Fruit fly (Drosophila melanogaster) Kc167 (cell line): Measurements from ENCODE around the gene CG6707.

Source experiments
- Sin3A ChIP-seq: fragments of >200 bp; optimal IDR thresholded peaks from 2 replicates; lab custom pipeline; 2018; ENCODE audit warnings: missing external identifiers
- h ChIP-seq: fragments of >200 bp; optimal IDR thresholded peaks from 3 replicates; lab custom pipeline; 2018; ENCODE audit warnings: missing external identifiers
- insv ChIP-seq: fragments of >200 bp; optimal IDR thresholded peaks from 3 replicates; lab custom pipeline; 2018; ENCODE audit warnings: missing external identifiers
- psq ChIP-seq: fragments of >200 bp; optimal IDR thresholded peaks from 2 replicates; lab custom pipeline; 2017; ENCODE audit warnings: missing external identifiers
- ttk ChIP-seq: sonication (Bioruptor generic); optimal IDR thresholded peaks from 2 replicates; lab custom pipeline; 2017; ENCODE audit warnings: missing external identifiers

dm6 chr3L:9859624-9860023, 38.8 kb downstream of the CG6707 start, which contains the start of gene CG10809:
- no peak for TF ChIP-seq ttk
- no peak for TF ChIP-seq psq (lab: Kevin White, UChicago)
- TF ChIP-seq h (lab: Kevin White, UChicago) = no peak
- TF ChIP-seq Sin3A (lab: Kevin White, UChicago) = no peak
- no peak for TF ChIP-seq insv (lab: Kevin White, UChicago)
